Fruit fly (Drosophila melanogaster) whole organism, embryonic: ENCODE results near the gene Helz.

Experiments used
- Atf6 ChIP-seq: fragments of 200-800 bp; sonication (Bioruptor generic); IDR thresholded peaks from 2 replicates; pipeline ENCODE4 v1.3.6; 2022; ENCODE audit warnings: missing biosample characterization, missing genetic modification characterization
- CG10209 ChIP-seq: fragments of 200-800 bp; sonication (Bioruptor generic); optimal IDR thresholded peaks from 3 replicates; lab custom pipeline; 2017; ENCODE audit warnings: missing biosample characterization, mild to moderate bottlenecking, missing genetic modification characterization, missing genetic modification reagents
- CG10431 ChIP-seq: fragments of 200-800 bp; sonication (Bioruptor generic); optimal IDR thresholded peaks from 3 replicates; lab custom pipeline; 2018; ENCODE audit warnings: missing biosample characterization, mild to moderate bottlenecking, missing genetic modification characterization
- CG10543 ChIP-seq: fragments of 200-800 bp; sonication (Bioruptor generic); optimal IDR thresholded peaks from 3 replicates; lab custom pipeline; 2017; ENCODE audit warnings: missing biosample characterization, mild to moderate bottlenecking, missing genetic modification characterization, moderate library complexity
- CG10565 ChIP-seq: fragments of 200-800 bp; sonication (Bioruptor generic); optimal IDR thresholded peaks from 3 replicates; lab custom pipeline; 2016; ENCODE audit warnings: missing biosample characterization, mild to moderate bottlenecking, missing genetic modification characterization
- CG11247 ChIP-seq: fragments of 200-800 bp; sonication (Bioruptor generic); IDR thresholded peaks from 2 replicates; pipeline ENCODE4 v1.3.6; 2022; ENCODE audit warnings: missing biosample characterization, missing genetic modification characterization
- CG11560 ChIP-seq: fragments of 200-800 bp; sonication (Bioruptor generic); IDR thresholded peaks from 3 replicates; pipeline ENCODE4 v1.3.6; 2022; ENCODE audit warnings: missing biosample characterization, missing genetic modification characterization
- CG12299 ChIP-seq: fragments of 200-800 bp; sonication (Bioruptor generic); optimal IDR thresholded peaks from 2 replicates; lab custom pipeline; 2018; ENCODE audit warnings: missing biosample characterization, mild to moderate bottlenecking, missing genetic modification characterization
- CG12942 ChIP-seq: fragments of 200-800 bp; sonication (Bioruptor generic); optimal IDR thresholded peaks from 3 replicates; lab custom pipeline; 2016; ENCODE audit warnings: missing biosample characterization, missing genetic modification characterization
- CG13424 ChIP-seq: fragments of 200-800 bp; sonication (Bioruptor generic); optimal IDR thresholded peaks from 2 replicates; lab custom pipeline; 2019; ENCODE audit warnings: missing biosample characterization, mild to moderate bottlenecking, missing genetic modification characterization, moderate library complexity
- CG15073 ChIP-seq: fragments of 200-800 bp; sonication (Bioruptor generic); optimal IDR thresholded peaks from 2 replicates; lab custom pipeline; 2016; ENCODE audit warnings: missing biosample characterization, missing genetic modification characterization
- CG15696 ChIP-seq: fragments of 200-800 bp; sonication (Bioruptor generic); optimal IDR thresholded peaks from 2 replicates; lab custom pipeline; 2019; ENCODE audit warnings: missing biosample characterization, mild to moderate bottlenecking, missing genetic modification characterization, moderate library complexity
- CG2116 ChIP-seq: fragments of 200-800 bp; sonication (Bioruptor generic); optimal IDR thresholded peaks from 3 replicates; lab custom pipeline; 2018; ENCODE audit warnings: missing biosample characterization, mild to moderate bottlenecking, missing genetic modification characterization
- CG42726 ChIP-seq: fragments of 200-800 bp; sonication (Bioruptor generic); IDR thresholded peaks from 2 replicates; pipeline ENCODE4 v1.3.6; 2022; ENCODE audit warnings: missing biosample characterization, missing genetic modification characterization; ENCODE audit not compliant: partially characterized antibody
- CG4282 ChIP-seq: fragments of 200-800 bp; sonication (Bioruptor generic); optimal IDR thresholded peaks from 2 replicates; lab custom pipeline; 2016; ENCODE audit warnings: missing biosample characterization, missing genetic modification characterization
- CG4617 ChIP-seq: fragments of 200-800 bp; sonication (Bioruptor generic); optimal IDR thresholded peaks from 3 replicates; lab custom pipeline; 2016; ENCODE audit warnings: missing biosample characterization, missing genetic modification characterization, borderline replicate concordance
- CG4854 ChIP-seq: fragments of 200-800 bp; sonication (Bioruptor generic); optimal IDR thresholded peaks from 2 replicates; lab custom pipeline; 2016; ENCODE audit warnings: missing biosample characterization, missing genetic modification characterization, inconsistent platforms
- CG6813 ChIP-seq: fragments of 200-800 bp; sonication (Bioruptor generic); optimal IDR thresholded peaks from 2 replicates; lab custom pipeline; 2017; ENCODE audit warnings: missing biosample characterization, missing genetic modification characterization, mild to moderate bottlenecking, moderate library complexity, missing genetic modification reagents
- CG7786 ChIP-seq: fragments of 200-800 bp; sonication (Bioruptor generic); optimal IDR thresholded peaks from 2 replicates; lab custom pipeline; 2016; ENCODE audit warnings: missing biosample characterization, missing genetic modification characterization
- CG7963 ChIP-seq: fragments of 200-800 bp; sonication (Bioruptor generic); IDR thresholded peaks from 3 replicates; pipeline ENCODE4 v1.3.6; 2022; ENCODE audit warnings: missing biosample characterization, missing genetic modification characterization; ENCODE audit not compliant: partially characterized antibody
- Dip3 ChIP-seq: fragments of 200-800 bp; sonication (Bioruptor generic); optimal IDR thresholded peaks from 3 replicates; lab custom pipeline; 2016; ENCODE audit warnings: missing biosample characterization, missing genetic modification characterization
- Ets65A ChIP-seq: fragments of 200-800 bp; sonication (Bioruptor generic); peaks from one replicate; lab custom pipeline; 2016; ENCODE audit warnings: missing biosample characterization, missing genetic modification characterization
- Gsc ChIP-seq: fragments of 200-800 bp; sonication (Bioruptor generic); IDR thresholded peaks from 2 replicates; pipeline ENCODE4 v1.3.6; 2022; ENCODE audit warnings: missing biosample characterization, missing genetic modification characterization
- HLH3B ChIP-seq: fragments of 200-800 bp; sonication (Bioruptor generic); IDR thresholded peaks from 2 replicates; pipeline ENCODE4 v1.3.6; 2022; ENCODE audit warnings: missing biosample characterization, missing genetic modification characterization
- HLH54F ChIP-seq: fragments of 200-800 bp; sonication (Bioruptor generic); optimal IDR thresholded peaks from 3 replicates; lab custom pipeline; 2016; ENCODE audit warnings: missing biosample characterization, missing genetic modification characterization
- HLHmδ ChIP-seq: fragments of 200-800 bp; sonication (Bioruptor generic); optimal IDR thresholded peaks from 2 replicates; lab custom pipeline; 2018; ENCODE audit warnings: missing biosample characterization, mild to moderate bottlenecking, missing genetic modification characterization, moderate library complexity
- Hey ChIP-seq: fragments of 200-800 bp; sonication (Bioruptor generic); optimal IDR thresholded peaks from 3 replicates; lab custom pipeline; 2018; ENCODE audit warnings: missing biosample characterization, mild to moderate bottlenecking, missing genetic modification characterization
- Hmr ChIP-seq: fragments of 200-800 bp; sonication (Bioruptor generic); optimal IDR thresholded peaks from 3 replicates; lab custom pipeline; 2017; ENCODE audit warnings: mild to moderate bottlenecking, missing biosample characterization, missing genetic modification reagents, missing genetic modification characterization
- Hr78 ChIP-seq, 2 experiments: fragments of 200-800 bp in 1 of 2; fragments of >200 bp in 1 of 2; sonication (Bioruptor generic) in 1 of 2; optimal IDR thresholded peaks; 2 replicates each; lab custom pipeline; 2017 to 2019; ENCODE audit warnings: missing biosample characterization in 2 of 2, missing genetic modification characterization in 2 of 2, mild to moderate bottlenecking in 1 of 2, moderate library complexity in 1 of 2
- Jarid2 ChIP-seq: fragments of 200-800 bp; sonication (Bioruptor generic); optimal IDR thresholded peaks from 3 replicates; lab custom pipeline; 2017; ENCODE audit warnings: mild to moderate bottlenecking, missing biosample characterization, missing genetic modification reagents, missing genetic modification characterization
- Nf-YB ChIP-seq: fragments of 200-800 bp; sonication (Bioruptor generic); optimal IDR thresholded peaks from 3 replicates; lab custom pipeline; 2019; ENCODE audit warnings: missing biosample characterization, mild to moderate bottlenecking, missing genetic modification characterization, moderate library complexity
- PHDP ChIP-seq: fragments of 200-800 bp; sonication (Bioruptor generic); optimal IDR thresholded peaks from 3 replicates; lab custom pipeline; 2018; ENCODE audit warnings: missing biosample characterization, mild to moderate bottlenecking, missing genetic modification characterization, moderate library complexity
- Ravus ChIP-seq: fragments of 200-800 bp; sonication (Bioruptor generic); IDR thresholded peaks from 2 replicates; pipeline ENCODE4 v1.3.6; 2022; ENCODE audit warnings: missing biosample characterization, missing genetic modification characterization
- Sin3A ChIP-seq: fragments of >200 bp; optimal IDR thresholded peaks from 2 replicates; lab custom pipeline; 2018
- Sox102F ChIP-seq: fragments of 200-800 bp; sonication (Bioruptor generic); optimal IDR thresholded peaks from 2 replicates; lab custom pipeline; 2018; ENCODE audit warnings: missing biosample characterization, mild to moderate bottlenecking, missing genetic modification characterization, moderate library complexity
- ash1 ChIP-seq: fragments of 200-800 bp; sonication (Bioruptor generic); optimal IDR thresholded peaks from 2 replicates; lab custom pipeline; 2018; ENCODE audit warnings: missing biosample characterization, mild to moderate bottlenecking, missing genetic modification characterization
- br ChIP-seq: fragments of >200 bp; optimal IDR thresholded peaks from 2 replicates; lab custom pipeline; 2017
- cas ChIP-seq: fragments of 200-800 bp; sonication (Bioruptor generic); IDR thresholded peaks from 2 replicates; pipeline ENCODE4 v1.3.6; 2022; ENCODE audit warnings: missing biosample characterization, missing genetic modification characterization
- crol ChIP-seq: fragments of 200-800 bp; sonication (Bioruptor generic); IDR thresholded peaks from 2 replicates; pipeline ENCODE4 v1.3.6; 2022; ENCODE audit warnings: missing biosample characterization, missing genetic modification characterization
- danr ChIP-seq: fragments of 200-800 bp; sonication (Bioruptor generic); IDR thresholded peaks from 2 replicates; pipeline ENCODE4 v1.3.6; 2022; ENCODE audit warnings: missing biosample characterization, missing genetic modification characterization
- dati ChIP-seq: fragments of 200-800 bp; sonication (Bioruptor generic); IDR thresholded peaks from 2 replicates; pipeline ENCODE4 v1.3.6; 2022; ENCODE audit warnings: missing biosample characterization, missing genetic modification characterization
- dimm ChIP-seq: fragments of 200-800 bp; sonication (Bioruptor generic); IDR thresholded peaks from 2 replicates; pipeline ENCODE4 v1.3.6; 2022; ENCODE audit warnings: missing biosample characterization, missing genetic modification characterization
- fd102C ChIP-seq: fragments of 200-800 bp; sonication (Bioruptor generic); optimal IDR thresholded peaks from 2 replicates; lab custom pipeline; 2018; ENCODE audit warnings: missing biosample characterization, mild to moderate bottlenecking, missing genetic modification characterization, moderate library complexity
- fru ChIP-seq: fragments of >200 bp; optimal IDR thresholded peaks from 2 replicates; lab custom pipeline; 2017
- grau ChIP-seq: fragments of 200-800 bp; optimal IDR thresholded peaks from 3 replicates; lab custom pipeline; 2019; ENCODE audit warnings: missing biosample characterization, mild to moderate bottlenecking, missing genetic modification characterization, moderate library complexity
- schlank ChIP-seq: fragments of 200-800 bp; sonication (Bioruptor generic); optimal IDR thresholded peaks from 2 replicates; lab custom pipeline; 2018; ENCODE audit warnings: missing biosample characterization, mild to moderate bottlenecking, missing genetic modification characterization
- sob ChIP-seq: fragments of 200-800 bp; sonication (Bioruptor generic); IDR thresholded peaks from 2 replicates; pipeline ENCODE4 v1.3.6; 2022; ENCODE audit warnings: missing biosample characterization, missing genetic modification characterization
- stc ChIP-seq: fragments of 200-800 bp; sonication (Bioruptor generic); IDR thresholded peaks from 2 replicates; pipeline ENCODE4 v1.3.6; 2022; ENCODE audit warnings: missing biosample characterization, missing genetic modification characterization
- tap ChIP-seq: fragments of 200-800 bp; optimal IDR thresholded peaks from 3 replicates; lab custom pipeline; 2019; ENCODE audit warnings: missing biosample characterization, mild to moderate bottlenecking, missing genetic modification characterization, moderate library complexity
- unc-4 ChIP-seq: fragments of 200-800 bp; sonication (Bioruptor generic); IDR thresholded peaks from 2 replicates; pipeline ENCODE4 v1.3.6; 2022; ENCODE audit warnings: missing biosample characterization, missing genetic modification characterization; ENCODE audit not compliant: partially characterized antibody

The Helz gene

DNA sequence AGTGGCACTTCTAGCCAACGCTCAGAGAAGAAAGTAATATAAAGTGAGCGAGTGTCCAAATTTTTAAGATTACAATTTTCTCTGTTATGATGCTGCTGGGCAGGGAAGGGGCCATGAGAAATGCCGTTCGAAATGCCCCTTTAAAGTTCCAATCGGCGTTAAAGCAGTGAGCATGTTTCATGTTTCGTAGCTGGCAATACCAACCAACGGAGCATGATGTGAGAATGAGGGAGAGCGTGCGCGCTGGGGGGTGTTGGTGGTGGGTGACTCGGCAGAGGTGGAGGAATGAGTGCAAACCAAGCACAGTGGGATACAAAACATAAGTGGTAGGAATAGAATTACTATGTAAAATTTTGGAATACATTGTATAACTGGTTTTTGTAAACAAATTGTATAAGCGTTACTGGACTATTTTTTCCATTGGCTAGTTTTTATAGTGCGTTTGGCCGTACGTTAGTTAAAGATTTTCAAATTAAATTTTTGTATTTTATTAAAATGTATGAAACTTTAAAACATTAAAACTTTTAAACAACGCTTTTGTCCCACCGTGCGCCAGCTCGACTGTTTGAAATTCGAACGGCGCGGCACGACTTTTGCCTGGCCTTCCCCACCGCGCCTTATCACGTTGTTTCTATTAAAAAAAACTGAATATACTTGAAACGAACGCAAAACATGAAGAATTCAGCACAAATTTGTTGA is 30.5 kb upstream of the Helz start (continued):
- TF ChIP-seq CG4282 (GFP tag; lab: Kevin White, UChicago) (peak; percentile 97), CG6813 (GFP tag; lab: Kevin White, UChicago) (peak; percentile 100), Dip3 (peak; percentile 99), Hey (tag; lab: Kevin White, UChicago) (peak; percentile 98), CG10543 (GFP tag; lab: Kevin White, UChicago) (peak; percentile 100), ash1 (GFP tag; lab: Kevin White, UChicago) (peak; percentile 95), crol (GFP tag; lab: Robert Waterston, UW) (peak; percentile 98), CG12942 (peak; percentile 99), PHDP (peak; percentile 100), fru (lab: Kevin White, UChicago) (no peak), CG7786 (GFP tag; lab: Kevin White, UChicago) (peak; percentile 99), CG4617 (GFP tag; lab: Kevin White, UChicago) (peak; percentile 99), br (lab: Kevin White, UChicago) (no peak), stc (GFP tag; lab: Robert Waterston, UW) (peak; percentile 100), Sox102F (GFP tag; lab: Kevin White, UChicago) (peak; percentile 100), CG11560 (tag; lab: Robert Waterston, UW) (peak; percentile 95), Sin3A (lab: Kevin White, UChicago) (no peak), CG10565 (GFP tag; lab: Kevin White, UChicago) (peak; percentile 97), CG10431 (GFP tag; lab: Kevin White, UChicago) (peak; percentile 99), danr (peak; percentile 100), CG11247 (peak; percentile 99), HLHmδ (GFP tag; lab: Kevin White, UChicago) (peak; percentile 70), Jarid2 (GFP tag; lab: Kevin White, UChicago) (peak; percentile 98), HLH3B (GFP tag; lab: Robert Waterston, UW) (peak; percentile 99), CG42726 (GFP tag; lab: Robert Waterston, UW) (peak; percentile 44; the same call in 1 of the 2 replicates), dati (GFP tag; lab: Robert Waterston, UW) (peak; percentile 98), CG7963 (GFP tag; lab: Robert Waterston, UW) (0 out of 3 replicates have a peak, but pooled peaks have one; percentile 25), dimm (GFP tag; lab: Robert Waterston, UW) (peak; percentile 99), CG12299 (peak; percentile 100), CG10209 (GFP tag; lab: Kevin White, UChicago) (peak; percentile 100), CG15696 (tag; lab: Kevin White, UChicago) (peak; percentile 100), tap (tag; lab: Kevin White, UChicago) (peak; percentile 100), CG13424 (peak; percentile 100), Hr78 (GFP tag; optimal IDR thresholded peaks at IDR 0.05; lab: Kevin White, UChicago) (peak in 1 of 2 experiments; percentile 98), unc-4 (GFP tag; lab: Robert Waterston, UW) (no peak), cas (GFP tag; lab: Robert Waterston, UW) (peak; percentile 99), CG4854 (GFP tag; lab: Kevin White, UChicago) (peak; percentile 99), Atf6 (GFP tag; lab: Robert Waterston, UW) (peak; percentile 100), CG15073 (peak; percentile 91), HLH54F (peak; percentile 99), fd102C (peak; percentile 94), Gsc (GFP tag; lab: Robert Waterston, UW) (peak; percentile 98), sob (peak; percentile 100), Hmr (GFP tag; lab: Kevin White, UChicago) (peak; percentile 100), Nf-YB (peak; percentile 93), Ets65A (peak; percentile 100), schlank (peak; percentile 99), Ravus (GFP tag; lab: Robert Waterston, UW) (peak; percentile 99), CG2116 (GFP tag; lab: Kevin White, UChicago) (peak; percentile 94), grau (tag; lab: Kevin White, UChicago) (peak; percentile 100)
